Worm (Caenorhabditis elegans) whole organism, late embryonic: ENCODE results near the gene cyp-14A3.

ENCODE experiments used
- C38D4.7 ChIP-seq: fragments of 200-800 bp; sonication (Bioruptor generic); optimal IDR thresholded peaks from 2 replicates; lab custom pipeline; 2018; ENCODE audit warnings: mild to moderate bottlenecking, missing genetic modification characterization, moderate library complexity, missing compliant biosample characterization
- K09A11.1 ChIP-seq: sonication (generic microtip); optimal IDR thresholded peaks from 2 replicates; lab custom pipeline; 2017; ENCODE audit warnings: antibody characterized with exemption, mild to moderate bottlenecking, missing genetic modification characterization, missing compliant biosample characterization; ENCODE audit not compliant: insufficient read depth
- T23F11.4 ChIP-seq: fragments of 200-800 bp; sonication (Bioruptor generic); optimal IDR thresholded peaks from 2 replicates; lab custom pipeline; 2018; ENCODE audit warnings: mild to moderate bottlenecking, missing genetic modification characterization, missing compliant biosample characterization
- Y22D7AL.16 ChIP-seq: sonication (generic microtip); optimal IDR thresholded peaks from 2 replicates; lab custom pipeline; 2016; ENCODE audit warnings: missing genetic modification characterization, missing compliant biosample characterization
- ahr-1 ChIP-seq: sonication (generic microtip); optimal IDR thresholded peaks from 2 replicates; lab custom pipeline; 2016; ENCODE audit warnings: missing genetic modification characterization, missing compliant biosample characterization
- ceh-14 ChIP-seq: sonication (generic microtip); optimal IDR thresholded peaks from 2 replicates; lab custom pipeline; 2016; ENCODE audit warnings: missing genotype, missing genetic modification characterization, missing compliant biosample characterization
- ceh-19 ChIP-seq: fragments of 200-800 bp; sonication (Bioruptor generic); optimal IDR thresholded peaks from 2 replicates; lab custom pipeline; 2018; ENCODE audit warnings: mild to moderate bottlenecking, missing genetic modification characterization, missing compliant biosample characterization
- ceh-2 ChIP-seq: sonication (generic microtip); optimal IDR thresholded peaks from 2 replicates; lab custom pipeline; 2016; ENCODE audit warnings: missing genotype, missing genetic modification characterization, missing compliant biosample characterization
- ceh-24 ChIP-seq: sonication (generic microtip); optimal IDR thresholded peaks from 2 replicates; lab custom pipeline; 2016; ENCODE audit warnings: mild to moderate bottlenecking, missing genetic modification characterization, missing compliant biosample characterization
- ceh-31 ChIP-seq: sonication (generic microtip); optimal IDR thresholded peaks from 2 replicates; lab custom pipeline; 2016; ENCODE audit warnings: missing genetic modification characterization, missing compliant biosample characterization
- ceh-45 ChIP-seq: fragments of 200-800 bp; sonication (Bioruptor generic); IDR thresholded peaks from 2 replicates; pipeline ENCODE4 v1.3.6; 2022; ENCODE audit warnings: missing genetic modification reagents, missing genetic modification characterization, missing compliant biosample characterization
- ceh-48 ChIP-seq: sonication (generic microtip); optimal IDR thresholded peaks from 2 replicates; lab custom pipeline; 2016; ENCODE audit warnings: missing genetic modification characterization, inconsistent platforms, missing compliant biosample characterization
- ceh-6 ChIP-seq: fragments of 200-800 bp; sonication (Bioruptor generic); optimal IDR thresholded peaks from 2 replicates; lab custom pipeline; 2018; ENCODE audit warnings: mild to moderate bottlenecking, missing genetic modification characterization, missing compliant biosample characterization
- ceh-9 ChIP-seq: sonication (generic microtip); optimal IDR thresholded peaks from 2 replicates; lab custom pipeline; 2016; ENCODE audit warnings: mild to moderate bottlenecking, missing genetic modification characterization, inconsistent platforms, missing compliant biosample characterization
- dve-1 ChIP-seq: sonication (generic microtip); optimal IDR thresholded peaks from 2 replicates; lab custom pipeline; 2017; ENCODE audit warnings: antibody characterized with exemption, mild to moderate bottlenecking, missing genetic modification characterization, missing compliant biosample characterization
- elt-2 ChIP-seq: sonication (generic microtip); optimal IDR thresholded peaks from 2 replicates; lab custom pipeline; 2016; ENCODE audit warnings: missing genetic modification reagents, missing genetic modification characterization, missing compliant biosample characterization
- elt-4 ChIP-seq: sonication (generic microtip); optimal IDR thresholded peaks from 2 replicates; lab custom pipeline; 2016; ENCODE audit warnings: missing genetic modification characterization, missing compliant biosample characterization
- fax-1 ChIP-seq: sonication (generic microtip); optimal IDR thresholded peaks from 2 replicates; lab custom pipeline; 2016; ENCODE audit warnings: missing genotype, missing genetic modification characterization, missing compliant biosample characterization
- gmeb-2 ChIP-seq: sonication (generic microtip); optimal IDR thresholded peaks from 2 replicates; lab custom pipeline; 2016; ENCODE audit warnings: missing genetic modification characterization, inconsistent platforms, missing compliant biosample characterization
- hlh-13 ChIP-seq: fragments of 200-800 bp; sonication (Bioruptor generic); optimal IDR thresholded peaks from 2 replicates; lab custom pipeline; 2018; ENCODE audit warnings: mild to moderate bottlenecking, missing genetic modification characterization, missing compliant biosample characterization
- lim-6 ChIP-seq: sonication (generic microtip); optimal IDR thresholded peaks from 2 replicates; lab custom pipeline; 2016; ENCODE audit warnings: missing genetic modification characterization, missing compliant biosample characterization
- mec-3 ChIP-seq: sonication (generic microtip); optimal IDR thresholded peaks from 2 replicates; lab custom pipeline; 2016; ENCODE audit warnings: borderline replicate concordance, missing genetic modification characterization, missing compliant biosample characterization
- nfya-1 ChIP-seq: sonication (generic microtip); optimal IDR thresholded peaks from 2 replicates; lab custom pipeline; 2017; ENCODE audit warnings: missing genetic modification characterization, mild to moderate bottlenecking, missing compliant biosample characterization, antibody characterized with exemption, moderate library complexity
- nhr-232 ChIP-seq: sonication (generic microtip); optimal IDR thresholded peaks from 2 replicates; lab custom pipeline; 2016; ENCODE audit warnings: missing genetic modification characterization, missing compliant biosample characterization
- npax-4 ChIP-seq: sonication (generic microtip); optimal IDR thresholded peaks from 2 replicates; lab custom pipeline; 2016; ENCODE audit warnings: missing genetic modification characterization, missing compliant biosample characterization
- pha-2 ChIP-seq: sonication (generic microtip); optimal IDR thresholded peaks from 2 replicates; lab custom pipeline; 2017; ENCODE audit warnings: mild to moderate bottlenecking, missing genetic modification characterization, missing compliant biosample characterization
- pha-4 ChIP-seq: fragments of 150-350 bp; optimal IDR thresholded peaks from 2 replicates; lab custom pipeline; 2018; ENCODE audit warnings: missing biosample characterization, missing genetic modification reagents, missing genetic modification characterization
- pqm-1 ChIP-seq: sonication (generic microtip); optimal IDR thresholded peaks from 2 replicates; lab custom pipeline; 2016; ENCODE audit warnings: missing genetic modification characterization, missing compliant biosample characterization
- rnt-1 ChIP-seq: sonication (generic microtip); optimal IDR thresholded peaks from 2 replicates; lab custom pipeline; 2016; ENCODE audit warnings: missing genetic modification characterization, missing compliant biosample characterization
- sdc-2 ChIP-seq: sonication (generic microtip); optimal IDR thresholded peaks from 2 replicates; lab custom pipeline; 2016; ENCODE audit warnings: missing genotype, missing genetic modification characterization, missing compliant biosample characterization
- sox-2 ChIP-seq: fragments of 200-800 bp; sonication (Bioruptor generic); IDR thresholded peaks from 2 replicates; pipeline ENCODE4 v1.3.6; 2022; ENCODE audit warnings: missing genetic modification reagents, missing genetic modification characterization, missing compliant biosample characterization
- sox-4 ChIP-seq: sonication (generic microtip); optimal IDR thresholded peaks from 2 replicates; lab custom pipeline; 2017; ENCODE audit warnings: mild to moderate bottlenecking, missing genetic modification characterization, inconsistent platforms, missing compliant biosample characterization
- syd-9 ChIP-seq: sonication (generic microtip); optimal IDR thresholded peaks from 2 replicates; lab custom pipeline; 2016; ENCODE audit warnings: mild to moderate bottlenecking, missing genetic modification characterization, moderate library complexity, missing compliant biosample characterization
- tbx-2 ChIP-seq: sonication (generic microtip); optimal IDR thresholded peaks from 2 replicates; lab custom pipeline; 2016; ENCODE audit warnings: missing genetic modification characterization, missing compliant biosample characterization
- tbx-7 ChIP-seq: sonication (generic microtip); optimal IDR thresholded peaks from 2 replicates; lab custom pipeline; 2016; ENCODE audit warnings: missing genotype, missing genetic modification characterization, missing compliant biosample characterization
- unc-3 ChIP-seq, 2 experiments: fragments of 200-800 bp in 1 of 2; sonication (Bioruptor generic) in 1 of 2; sonication (generic microtip) in 1 of 2; conservative IDR thresholded peaks in 1 of 2; optimal IDR thresholded peaks in 1 of 2; 2 replicates each; pipeline versions ENCODE4 v1.3.6 to Lab custom; 2016 to 2022; ENCODE audit warnings: missing compliant biosample characterization in 2 of 2, missing genetic modification characterization in 2 of 2, missing genetic modification reagents in 1 of 2
- unc-42 ChIP-seq: sonication (generic microtip); optimal IDR thresholded peaks from 2 replicates; lab custom pipeline; 2016; ENCODE audit warnings: missing genotype, missing genetic modification characterization, missing compliant biosample characterization
- zip-5 ChIP-seq: sonication (generic microtip); optimal IDR thresholded peaks from 2 replicates; lab custom pipeline; 2016; ENCODE audit warnings: missing genetic modification characterization, missing compliant biosample characterization

The cyp-14A3 gene

ce11 chrX:13284618-13285017 is 10.6 kb upstream of the cyp-14A3 start:
- TF ChIP-seq ceh-14 (tag; lab: Kevin White, UChicago) (no peak), elt-4 (tag; lab: Kevin White, UChicago) (no peak), C38D4.7 (no peak), sox-2 (GFP tag; lab: Robert Waterston, UW) (no peak), tbx-7 (tag; lab: Kevin White, UChicago) (no peak), hlh-13 (GFP tag; lab: Kevin White, UChicago) (no peak), mec-3 (tag; lab: Kevin White, UChicago) (no peak), ahr-1 (tag; lab: Kevin White, UChicago) (no peak), pqm-1 (tag; lab: Kevin White, UChicago) (no peak), zip-5 (no peak), dve-1 (tag; lab: Kevin White, UChicago) (no peak), ceh-45 (GFP tag; lab: Robert Waterston, UW) (no peak), ceh-31 (no peak), gmeb-2 (tag; lab: Kevin White, UChicago) (no peak), rnt-1 (no peak), unc-3 (GFP tag; conservative IDR thresholded peaks at IDR 0.05; lab: Robert Waterston, UW) (no peak), unc-3 (tag; optimal IDR thresholded peaks at IDR 0.05; lab: Kevin White, UChicago) (no peak), pha-4 (tag; lab: Kevin White, UChicago) (no peak), ceh-19 (GFP tag; lab: Kevin White, UChicago) (no peak), unc-42 (no peak)

- TF ChIP-seq ceh-2 (tag; lab: Kevin White, UChicago): no peak
- no peak for TF ChIP-seq ahr-1 (tag; lab: Kevin White, UChicago)
Observed at ce11 chrX:13284091-13284490, 10.1 kb upstream of the cyp-14A3 start, which contains the start of gene cyp-14A4. cyp-14A4 (minus strand) TSS chrX:13284197.

ce11 chrX:13283462-13283861 is 9.5 kb upstream of the cyp-14A3 start:
- TF ChIP-seq npax-4 (tag; lab: Kevin White, UChicago) (no peak), lim-6 (tag; lab: Kevin White, UChicago) (no peak), pha-4 (tag; lab: Kevin White, UChicago) (no peak), Y22D7AL.16 (no peak), sdc-2 (tag; lab: Kevin White, UChicago) (no peak), nfya-1 (no peak), sox-4 (tag; lab: Kevin White, UChicago) (no peak), ceh-6 (GFP tag; lab: Kevin White, UChicago) (no peak), ceh-19 (GFP tag; lab: Kevin White, UChicago) (no peak), ceh-31 (no peak), ceh-9 (tag; lab: Kevin White, UChicago) (no peak), nhr-232 (tag; lab: Kevin White, UChicago) (no peak), T23F11.4 (GFP tag; lab: Kevin White, UChicago) (no peak), elt-2 (tag; lab: Kevin White, UChicago) (no peak), ceh-24 (tag; lab: Kevin White, UChicago) (no peak), pha-2 (tag; lab: Kevin White, UChicago) (no peak)
- TF ChIP-seq, all 69 proteins: peak for 0

- TF ChIP-seq K09A11.1 (tag; lab: Kevin White, UChicago) (no peak), syd-9 (tag; lab: Kevin White, UChicago) (no peak), ceh-48 (tag; lab: Kevin White, UChicago) (no peak), pha-2 (tag; lab: Kevin White, UChicago) (no peak), tbx-2 (tag; lab: Kevin White, UChicago) (no peak), pha-4 (tag; lab: Kevin White, UChicago) (no peak), fax-1 (no peak)
Observed at ce11 chrX:13278876-13279275, 4.9 kb upstream of the cyp-14A3 start, which contains the start of gene phf-33. phf-33 (minus strand) TSS chrX:13278976.
